Worm (Caenorhabditis elegans) whole organism, midembryonic: ENCODE data around the gene rbm-7.

Experiments used
- flt-1 ChIP-seq: fragments of 200-800 bp; sonication (Bioruptor generic); IDR thresholded peaks from 2 replicates; pipeline ENCODE4 v1.3.6; 2022; ENCODE audit warnings: missing genetic modification characterization, missing compliant biosample characterization
- klf-2 ChIP-seq: fragments of 200-800 bp; sonication (Bioruptor generic); conservative IDR thresholded peaks from 2 replicates; pipeline ENCODE4 v1.3.6; 2022; ENCODE audit warnings: missing genetic modification reagents, missing genetic modification characterization, missing compliant biosample characterization
- ref-1 ChIP-seq: fragments of 200-800 bp; sonication (Bioruptor generic); conservative IDR thresholded peaks from 2 replicates; pipeline ENCODE4 v1.3.6; 2022; ENCODE audit warnings: missing genetic modification reagents, missing genetic modification characterization, missing compliant biosample characterization

- TF ChIP-seq klf-2 (GFP tag; lab: Robert Waterston, UW): no peak
- TF ChIP-seq flt-1 (GFP tag; lab: Robert Waterston, UW): no peak
- TF ChIP-seq ref-1 (GFP tag; lab: Robert Waterston, UW): no peak
These were observed 1.1 kb upstream of the rbm-7 start for ce11 chrIII:12932776-12933175.
